Worm (Caenorhabditis elegans): ENCODE measurements around the gene prx-14.

Gene prx-14

DNA sequence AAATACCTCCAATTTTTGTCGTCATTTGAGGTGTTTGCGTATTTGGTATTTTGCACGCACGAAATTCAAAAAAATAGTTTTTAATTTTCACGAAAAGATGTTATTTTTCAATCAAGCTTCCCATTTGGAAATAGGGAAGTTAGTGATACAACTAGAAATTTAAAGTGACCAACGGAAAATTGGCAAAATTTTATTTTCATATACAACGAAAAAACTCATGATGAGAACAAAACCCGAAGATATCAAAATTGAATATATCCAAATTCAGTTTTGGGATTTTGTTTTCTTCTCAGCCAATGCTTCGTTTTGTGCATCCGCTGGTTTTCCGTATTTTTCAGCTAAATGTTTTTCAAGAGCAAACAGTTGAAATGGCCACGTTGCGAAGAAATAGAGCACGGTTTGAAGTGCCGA is 37.0 kb upstream of the prx-14 start (continued):
- TF ChIP-seq zfh-2 (GFP tag; conservative IDR thresholded peaks at IDR 0.05) (no peak), snpc-1.1 (tag; optimal IDR thresholded peaks at IDR 0.05; ENCODE audit: insufficient read depth) (peak; percentile 28), efl-1 (GFP tag; optimal IDR thresholded peaks at IDR 0.05) (no peak), ZK185.1 (tag; optimal IDR thresholded peaks at IDR 0.05; ENCODE audit: poor library complexity, severe bottlenecking) (no peak), Y79H2A.3 (GFP tag; conservative IDR thresholded peaks at IDR 0.05) (0 out of 2 replicates have a peak, but pooled peaks have one; percentile 39), gei-17 (GFP tag; optimal IDR thresholded peaks at IDR 0.05) (no peak), snpc-4 (GFP tag; optimal IDR thresholded peaks at IDR 0.05) (peak; percentile 54), snpc-4 (tag; optimal IDR thresholded peaks at IDR 0.05) (peak in 2 of 4 experiments; percentile 37 to 45), egrh-3 (GFP tag; IDR thresholded peaks at IDR 0.05) (no peak), unc-62 (GFP tag; optimal IDR thresholded peaks at IDR 0.05) (no peak), F57A8.1 (GFP tag; optimal IDR thresholded peaks at IDR 0.05) (no peak), athp-1 (tag; optimal IDR thresholded peaks at IDR 0.05) (peak; percentile 61), ztf-28 (GFP tag; IDR thresholded peaks at IDR 0.05) (no peak), F49E8.2 (tag; optimal IDR thresholded peaks at IDR 0.05; ENCODE audit: insufficient read depth) (peak; percentile 94), B0336.3 (GFP tag; IDR thresholded peaks at IDR 0.05) (peak; percentile 53; the same call in 1 of the 2 replicates), ztf-25 (GFP tag; IDR thresholded peaks at IDR 0.05) (no peak), repo-1 (tag; optimal IDR thresholded peaks at IDR 0.05) (peak; percentile 78), rpc-1 (optimal IDR thresholded peaks at IDR 0.05) (no peak), rpc-1 (tag; optimal IDR thresholded peaks at IDR 0.05) (no peak), lin-26 (GFP tag; IDR thresholded peaks at IDR 0.05) (peak; percentile 59), aptf-2 (GFP tag; conservative IDR thresholded peaks at IDR 0.05) (no peak), B0019.2 (GFP tag; conservative IDR thresholded peaks at IDR 0.05) (no peak), mxl-1 (tag; optimal IDR thresholded peaks at IDR 0.05) (peak; percentile 72), ceh-79 (tag; optimal IDR thresholded peaks at IDR 0.05) (peak; percentile 57), sptf-2 (GFP tag; optimal IDR thresholded peaks at IDR 0.05) (no peak), lin-54 (GFP tag; optimal IDR thresholded peaks at IDR 0.05) (peak; percentile 46), lsy-27 (tag; optimal IDR thresholded peaks at IDR 0.05; ENCODE audit: borderline replicate concordance, insufficient read depth) (no peak), D2030.7 (GFP tag; IDR thresholded peaks at IDR 0.05) (peak; percentile 33; the same call in 1 of the 2 replicates), lsl-1 (GFP tag; optimal IDR thresholded peaks at IDR 0.05) (peak; percentile 37), hsf-1 (GFP tag; IDR thresholded peaks at IDR 0.05) (peak; percentile 74), mel-28 (tag; optimal IDR thresholded peaks at IDR 0.05; ENCODE audit: borderline replicate concordance) (no peak), bed-1 (GFP tag; IDR thresholded peaks at IDR 0.05) (no peak), die-1 (tag; optimal IDR thresholded peaks at IDR 0.05) (peak; percentile 35), B0035.1 (tag; optimal IDR thresholded peaks at IDR 0.05) (peak; percentile 61), egl-18 (GFP tag; IDR thresholded peaks at IDR 0.05) (no peak), ceh-91 (GFP tag; IDR thresholded peaks at IDR 0.05) (no peak), aptf-3 (GFP tag; IDR thresholded peaks at IDR 0.05) (no peak), F22D6.2 (tag; optimal IDR thresholded peaks at IDR 0.05) (no peak), ztf-26 (tag; optimal IDR thresholded peaks at IDR 0.05) (peak; percentile 2), lir-1 (GFP tag; conservative IDR thresholded peaks at IDR 0.05) (no peak), snpc-1.3 (tag; optimal IDR thresholded peaks at IDR 0.05; ENCODE audit: insufficient read depth) (peak; percentile 26), madf-10 (tag; optimal IDR thresholded peaks at IDR 0.05) (no peak), tbx-9 (tag; optimal IDR thresholded peaks at IDR 0.05; ENCODE audit: borderline replicate concordance) (no peak), B0261.1 (tag; optimal IDR thresholded peaks at IDR 0.05) (no peak), ztf-3 (GFP tag; optimal IDR thresholded peaks at IDR 0.05) (no peak), F10E7.11 (tag; optimal IDR thresholded peaks at IDR 0.05) (peak; percentile 91), K12H6.12 (tag; optimal IDR thresholded peaks at IDR 0.05) (no peak), madf-6 (GFP tag; IDR thresholded peaks at IDR 0.05) (peak; percentile 67), madf-8 (GFP tag; conservative IDR thresholded peaks at IDR 0.05) (no peak)
